Worm (Caenorhabditis elegans) whole organism, midembryonic: ENCODE data around the gene rpl-25.1.

Experiments
- T22C8.4 ChIP-seq: fragments of 200-800 bp; sonication (Bioruptor generic); IDR thresholded peaks from 2 replicates; pipeline ENCODE4 v1.3.6; 2022; ENCODE audit warnings: missing genetic modification characterization, missing compliant biosample characterization
- flt-1 ChIP-seq: fragments of 200-800 bp; sonication (Bioruptor generic); IDR thresholded peaks from 2 replicates; pipeline ENCODE4 v1.3.6; 2022; ENCODE audit warnings: missing genetic modification characterization, missing compliant biosample characterization
- klf-2 ChIP-seq: fragments of 200-800 bp; sonication (Bioruptor generic); conservative IDR thresholded peaks from 2 replicates; pipeline ENCODE4 v1.3.6; 2022; ENCODE audit warnings: missing genetic modification reagents, missing genetic modification characterization, missing compliant biosample characterization
- med-1 ChIP-seq: sonication (generic microtip); optimal IDR thresholded peaks from 2 replicates; lab custom pipeline; 2017; ENCODE audit warnings: missing genetic modification characterization, mild to moderate bottlenecking, missing compliant biosample characterization, antibody characterized with exemption, missing genetic modification reagents; ENCODE audit not compliant: insufficient read depth
- ztf-23 ChIP-seq: fragments of 200-800 bp; sonication (Bioruptor generic); IDR thresholded peaks from 2 replicates; pipeline ENCODE4 v1.3.6; 2022; ENCODE audit warnings: missing genetic modification reagents, missing genetic modification characterization, missing compliant biosample characterization
- ztf-29 ChIP-seq: fragments of 200-800 bp; sonication (Bioruptor generic); IDR thresholded peaks from 2 replicates; pipeline ENCODE4 v1.3.6; 2022; ENCODE audit warnings: missing genetic modification reagents, missing genetic modification characterization, missing compliant biosample characterization

The rpl-25.1 gene

DNA sequence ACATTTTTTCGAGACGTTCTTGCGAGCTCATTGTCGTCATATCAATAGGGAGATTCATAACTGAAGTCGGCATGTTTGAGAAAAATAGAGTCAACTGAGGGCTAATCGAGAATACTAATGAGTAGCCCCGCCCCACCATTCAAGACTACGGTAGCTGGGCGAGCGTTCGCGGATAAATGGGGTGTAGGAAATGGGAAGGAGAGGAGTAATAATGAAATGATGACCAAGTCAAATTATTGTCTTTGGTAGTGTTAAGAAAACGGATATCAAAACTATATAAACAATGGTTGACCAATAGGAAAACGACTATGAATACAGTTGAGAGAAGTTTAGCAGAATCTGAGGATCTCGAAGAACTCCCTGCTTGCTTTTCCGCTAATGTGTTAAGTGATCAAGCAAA lies 46.6 kb downstream of the rpl-25.1 start, which contains the start of gene mls-2:
mls-2 (minus strand) TSS at position 101 of the 400 bp plus-strand sequence.
- TF ChIP-seq ztf-29 (GFP tag; lab: Robert Waterston, UW) = no peak
- TF ChIP-seq flt-1 (GFP tag; lab: Robert Waterston, UW) = no peak
- TF ChIP-seq ztf-23 (GFP tag; lab: Robert Waterston, UW) = no peak
- no peak for TF ChIP-seq med-1
- TF ChIP-seq klf-2 (GFP tag; lab: Robert Waterston, UW) = no peak
- no peak for TF ChIP-seq T22C8.4
